Worm (Caenorhabditis elegans) whole organism, L4 larva: ENCODE results near the gene Y39A1A.9.
A peak's percentile ranks its signal among the peaks of the same experiment; 100 is the strongest.

Source experiments
- F10B5.3 ChIP-seq: sonication (generic microtip); optimal IDR thresholded peaks from 2 replicates; lab custom pipeline; 2016; ENCODE audit warnings: mild to moderate bottlenecking, missing genetic modification characterization, missing compliant biosample characterization
- F26F4.8 ChIP-seq: fragments of 200-800 bp; sonication (Bioruptor generic); conservative IDR thresholded peaks from 2 replicates; pipeline ENCODE4 v1.3.6; 2022; ENCODE audit warnings: missing genetic modification characterization, missing compliant biosample characterization
- F44E2.7 ChIP-seq: fragments of 200-800 bp; sonication (Bioruptor generic); IDR thresholded peaks from 2 replicates; pipeline ENCODE4 v2.1.2; 2022; ENCODE audit warnings: missing genetic modification characterization, missing compliant biosample characterization
- R02D3.7 ChIP-seq: fragments of 150-350 bp; sonication (generic microtip); optimal IDR thresholded peaks from 3 replicates; lab custom pipeline; 2014; ENCODE audit warnings: missing biosample characterization, missing genetic modification characterization
- Y105C5A.15 ChIP-seq: fragments of 200-800 bp; sonication (Bioruptor generic); IDR thresholded peaks from 2 replicates; pipeline ENCODE4 v1.3.6; 2022; ENCODE audit warnings: missing genetic modification characterization, missing compliant biosample characterization
- Y48G9A.11 ChIP-seq: fragments of 200-800 bp; sonication (Bioruptor generic); IDR thresholded peaks from 2 replicates; pipeline ENCODE4 v1.3.6; 2022; ENCODE audit warnings: missing genetic modification reagents, missing genetic modification characterization, missing compliant biosample characterization
- Y75B8A.6 ChIP-seq: fragments of 200-800 bp; sonication (Bioruptor generic); IDR thresholded peaks from 2 replicates; pipeline ENCODE4 v1.3.6; 2022; ENCODE audit warnings: missing genetic modification reagents, missing genetic modification characterization, missing compliant biosample characterization
- ZK337.2 ChIP-seq: fragments of 200-800 bp; sonication (Bioruptor generic); IDR thresholded peaks from 2 replicates; pipeline ENCODE4 v1.3.6; 2022; ENCODE audit warnings: missing genetic modification reagents, missing genetic modification characterization, missing compliant biosample characterization
- aha-1 ChIP-seq: fragments of 150-350 bp; peaks from one replicate; lab custom pipeline; 2014; ENCODE audit warnings: missing biosample characterization, missing genetic modification characterization
- aly-2 ChIP-seq: sonication (generic microtip); optimal IDR thresholded peaks from 2 replicates; lab custom pipeline; 2018; ENCODE audit warnings: missing biosample characterization, missing genetic modification characterization
- arid-1 ChIP-seq: fragments of 200-800 bp; sonication (Bioruptor generic); conservative IDR thresholded peaks from 2 replicates; pipeline ENCODE4 v1.3.6; 2022; ENCODE audit warnings: missing genetic modification reagents, missing genetic modification characterization, missing compliant biosample characterization
- attf-4 ChIP-seq: sonication (generic microtip); optimal IDR thresholded peaks from 3 replicates; lab custom pipeline; 2017; ENCODE audit warnings: missing biosample characterization, missing genetic modification characterization
- daf-16 ChIP-seq, 3 experiments: sonication (generic microtip); optimal IDR thresholded peaks; 2 replicates each; lab custom pipeline; 2016 to 2017; ENCODE audit warnings: missing genetic modification characterization in 3 of 3, missing genetic modification reagents in 3 of 3, mild to moderate bottlenecking in 2 of 3, missing compliant biosample characterization in 2 of 3, missing biosample characterization in 1 of 3, moderate library complexity in 1 of 3
- daf-19 ChIP-seq: fragments of 200-800 bp; sonication (Bioruptor generic); conservative IDR thresholded peaks from 2 replicates; pipeline ENCODE4 v1.3.6; 2022; ENCODE audit warnings: missing genetic modification characterization, missing compliant biosample characterization
- dpl-1 ChIP-seq: fragments of 150-350 bp; optimal IDR thresholded peaks from 2 replicates; lab custom pipeline; 2014; ENCODE audit warnings: missing biosample characterization, missing genetic modification reagents, missing genetic modification characterization
- dve-1 ChIP-seq: sonication (generic microtip); optimal IDR thresholded peaks from 2 replicates; lab custom pipeline; 2017; ENCODE audit warnings: antibody characterized with exemption, mild to moderate bottlenecking, missing genetic modification characterization, missing compliant biosample characterization; ENCODE audit not compliant: insufficient read depth
- egl-43 ChIP-seq: fragments of 200-800 bp; sonication (Bioruptor generic); IDR thresholded peaks from 2 replicates; pipeline ENCODE4 v1.3.6; 2022; ENCODE audit warnings: missing genetic modification reagents, missing genetic modification characterization, missing compliant biosample characterization
- hlh-11 ChIP-seq: fragments of 200-800 bp; sonication (Bioruptor generic); optimal IDR thresholded peaks from 2 replicates; lab custom pipeline; 2018; ENCODE audit warnings: mild to moderate bottlenecking, missing genetic modification characterization, missing compliant biosample characterization
- lin-38 ChIP-seq: fragments of 200-800 bp; sonication (Bioruptor generic); IDR thresholded peaks from 2 replicates; pipeline ENCODE4 v1.3.6; 2022; ENCODE audit warnings: missing genetic modification reagents, missing genetic modification characterization, missing compliant biosample characterization
- lsy-2 ChIP-seq, 2 experiments: fragments of 150-350 bp in 1 of 2; sonication (generic microtip) in 1 of 2; optimal IDR thresholded peaks; 2 replicates each; lab custom pipeline; 2014 to 2017; ENCODE audit warnings: missing biosample characterization in 2 of 2, missing genetic modification characterization in 2 of 2
- mxl-2 ChIP-seq: fragments of 200-800 bp; sonication (Bioruptor generic); conservative IDR thresholded peaks from 2 replicates; pipeline ENCODE4 v1.3.6; 2022; ENCODE audit warnings: missing genetic modification reagents, missing genetic modification characterization, missing compliant biosample characterization
- mxl-3 ChIP-seq: fragments of 200-800 bp; sonication (Bioruptor generic); optimal IDR thresholded peaks from 2 replicates; lab custom pipeline; 2018; ENCODE audit warnings: mild to moderate bottlenecking, missing genetic modification characterization, missing compliant biosample characterization
- nhr-10 ChIP-seq: fragments of 150-350 bp; optimal IDR thresholded peaks from 2 replicates; lab custom pipeline; 2014; ENCODE audit warnings: missing biosample characterization, missing genetic modification characterization
- nhr-102 ChIP-seq: sonication (generic microtip); optimal IDR thresholded peaks from 2 replicates; lab custom pipeline; 2016; ENCODE audit warnings: mild to moderate bottlenecking, missing genetic modification characterization, moderate library complexity, missing compliant biosample characterization
- nhr-25 ChIP-seq: sonication (generic microtip); optimal IDR thresholded peaks from 2 replicates; lab custom pipeline; 2017; ENCODE audit warnings: missing genetic modification characterization, mild to moderate bottlenecking, missing compliant biosample characterization, antibody characterized with exemption, moderate library complexity, borderline replicate concordance; ENCODE audit not compliant: insufficient read depth
- nhr-42 ChIP-seq: fragments of 200-800 bp; sonication (Bioruptor generic); IDR thresholded peaks from 2 replicates; pipeline ENCODE4 v1.3.6; 2022; ENCODE audit warnings: missing genetic modification characterization, missing compliant biosample characterization
- nhr-6 ChIP-seq: fragments of 150-350 bp; optimal IDR thresholded peaks from 2 replicates; lab custom pipeline; 2014; ENCODE audit warnings: missing biosample characterization, missing genetic modification characterization
- nhr-77 ChIP-seq: fragments of 150-350 bp; optimal IDR thresholded peaks from 2 replicates; lab custom pipeline; 2014; ENCODE audit warnings: missing biosample characterization, missing genetic modification characterization
- sdz-12 ChIP-seq: fragments of 200-800 bp; sonication (Bioruptor generic); optimal IDR thresholded peaks from 2 replicates; lab custom pipeline; 2018; ENCODE audit warnings: mild to moderate bottlenecking, missing genetic modification characterization, missing compliant biosample characterization
- set-16 ChIP-seq: fragments of 200-800 bp; sonication (Bioruptor generic); IDR thresholded peaks from 2 replicates; pipeline ENCODE4 v1.3.6; 2022; ENCODE audit warnings: missing genetic modification reagents, missing genetic modification characterization, missing compliant biosample characterization
- snpc-4 ChIP-seq: fragments of 150-350 bp; optimal IDR thresholded peaks from 2 replicates; lab custom pipeline; 2014; ENCODE audit warnings: missing biosample characterization, missing genetic modification characterization
- spr-3 ChIP-seq: fragments of 200-800 bp; sonication (Bioruptor generic); optimal IDR thresholded peaks from 2 replicates; lab custom pipeline; 2018; ENCODE audit warnings: mild to moderate bottlenecking, missing genetic modification characterization, missing compliant biosample characterization
- unc-62 ChIP-seq, 3 experiments: fragments of 150-350 bp in 1 of 3; sonication (generic microtip); optimal IDR thresholded peaks in 2 of 3; peaks in 1 of 3; 1 replicate in 1 of 3; 2 replicates in 2 of 3; lab custom pipeline; 2014 to 2017; ENCODE audit warnings: missing biosample characterization in 3 of 3, missing genetic modification characterization in 3 of 3, missing genetic modification reagents in 3 of 3, missing genotype in 1 of 3
- ztf-11 ChIP-seq: fragments of 150-350 bp; optimal IDR thresholded peaks from 2 replicates; lab custom pipeline; 2014; ENCODE audit warnings: missing biosample characterization, missing genetic modification characterization
- ztf-7 ChIP-seq: fragments of 150-350 bp; optimal IDR thresholded peaks from 2 replicates; lab custom pipeline; 2014; ENCODE audit warnings: missing biosample characterization, missing genetic modification characterization

Y39A1A.9 gene

ce11 chrIII:10632590-10633402, 505 bp downstream of the Y39A1A.9 start, which contains the start of gene Y39A1A.10 (continued):
- TF ChIP-seq F10B5.3 (tag; lab: Kevin White, UChicago) (no peak), egl-43 (GFP tag; lab: Robert Waterston, UW) (no peak), snpc-4 (tag; lab: Kevin White, UChicago) (no peak), nhr-6 (tag; lab: Kevin White, UChicago) (peak; percentile 1), arid-1 (GFP tag; lab: Robert Waterston, UW) (0 out of 2 replicates have a peak, but pooled peaks have one; percentile 9), daf-19 (GFP tag; lab: Robert Waterston, UW) (no peak), F44E2.7 (no peak), attf-4 (tag; lab: Kevin White, UChicago) (no peak), spr-3 (GFP tag; lab: Kevin White, UChicago) (no peak), nhr-42 (GFP tag; lab: Robert Waterston, UW) (no peak)

ce11 chrIII:10631870-10632509, 1.3 kb downstream of the Y39A1A.9 start:
- TF ChIP-seq ztf-7 (no peak), snpc-4 (tag; lab: Kevin White, UChicago) (no peak), F26F4.8 (GFP tag; lab: Robert Waterston, UW) (no peak), set-16 (GFP tag; lab: Robert Waterston, UW) (no peak), nhr-6 (tag; lab: Kevin White, UChicago) (no peak), unc-62 (GFP tag; optimal IDR thresholded peaks at IDR 0.05 in 1 of 2; lab: Kevin White, UChicago) (peak in 1 of 2 experiments; percentile 72), unc-62 (tag; optimal IDR thresholded peaks at IDR 0.05; lab: Kevin White, UChicago) (no peak), sdz-12 (GFP tag; lab: Kevin White, UChicago) (no peak), mxl-2 (GFP tag; lab: Robert Waterston, UW) (no peak), aha-1 (tag; lab: Kevin White, UChicago) (peak; percentile 53), Y48G9A.11 (GFP tag; lab: Robert Waterston, UW) (no peak)

ce11 chrIII:10629795-10630194, 3.5 kb downstream of the Y39A1A.9 start:
- TF ChIP-seq aly-2 (tag; lab: Kevin White, UChicago), result no peak
- no peak for TF ChIP-seq R02D3.7 (tag; lab: Kevin White, UChicago)
- TF ChIP-seq nhr-25 (tag; lab: Kevin White, UChicago), result peak; percentile 22
- no peak for TF ChIP-seq F10B5.3 (tag; lab: Kevin White, UChicago)
- TF ChIP-seq mxl-3 (GFP tag; lab: Kevin White, UChicago), result no peak
- TF ChIP-seq dve-1, result peak; percentile 19
- no peak for TF ChIP-seq ZK337.2 (GFP tag; lab: Robert Waterston, UW)
- peak; percentile 12 for TF ChIP-seq hlh-11 (tag; lab: Kevin White, UChicago)
- no peak for TF ChIP-seq nhr-102
- TF ChIP-seq ztf-11, result no peak
- TF ChIP-seq aha-1 (tag; lab: Kevin White, UChicago), result peak; percentile 68
- TF ChIP-seq nhr-10 (tag; lab: Kevin White, UChicago), result no peak
- peak; percentile 4 for TF ChIP-seq nhr-77 (tag; lab: Kevin White, UChicago)
- TF ChIP-seq Y105C5A.15, result no peak
- no peak for TF ChIP-seq Y75B8A.6 (GFP tag; lab: Robert Waterston, UW)
- no peak for TF ChIP-seq dpl-1 (GFP tag; lab: Kevin White, UChicago)
- no peak for TF ChIP-seq lin-38 (GFP tag; lab: Robert Waterston, UW)
- TF ChIP-seq daf-16 (GFP tag; optimal IDR thresholded peaks at IDR 0.05; lab: Kevin White, UChicago), result no peak
- peak; percentile 92 for TF ChIP-seq daf-16 (tag; optimal IDR thresholded peaks at IDR 0.05; lab: Kevin White, UChicago)
- peak in 1 of 2 experiments; percentile 35 for TF ChIP-seq lsy-2 (tag; optimal IDR thresholded peaks at IDR 0.05; lab: Kevin White, UChicago)
